Fruit fly (Drosophila melanogaster) whole organism, adult: ENCODE measurements around the gene Eaf6.
A peak's percentile ranks its signal among the peaks of the same experiment; 100 is the strongest.

ENCODE experiments used
- CG11617 ChIP-seq: fragments of 200-800 bp; sonication (Bioruptor generic); optimal IDR thresholded peaks from 2 replicates; lab custom pipeline; 2017; ENCODE audit warnings: mild to moderate bottlenecking, missing biosample characterization, missing genetic modification reagents, missing genetic modification characterization
- CG12768 ChIP-seq: fragments of 200-800 bp; sonication (Bioruptor generic); optimal IDR thresholded peaks from 2 replicates; lab custom pipeline; 2017; ENCODE audit warnings: missing biosample characterization, missing genetic modification characterization, mild to moderate bottlenecking, moderate library complexity, missing genetic modification reagents
- CG1620 ChIP-seq: fragments of 200-800 bp; sonication (Bioruptor generic); optimal IDR thresholded peaks from 2 replicates; lab custom pipeline; 2016; ENCODE audit warnings: missing biosample characterization, missing genetic modification characterization
- CG5204 ChIP-seq: fragments of 200-800 bp; sonication (Bioruptor generic); optimal IDR thresholded peaks from 2 replicates; lab custom pipeline; 2016; ENCODE audit warnings: missing biosample characterization, missing genetic modification characterization
- CG7045 ChIP-seq: fragments of 200-800 bp; sonication (Bioruptor generic); optimal IDR thresholded peaks from 2 replicates; lab custom pipeline; 2017; ENCODE audit warnings: missing biosample characterization, mild to moderate bottlenecking, missing genetic modification characterization
- Clk ChIP-seq: fragments of 200-800 bp; sonication (Bioruptor generic); optimal IDR thresholded peaks from 2 replicates; lab custom pipeline; 2017; ENCODE audit warnings: missing biosample characterization, missing genetic modification characterization
- Crg-1 ChIP-seq: fragments of 200-800 bp; sonication (Bioruptor generic); optimal IDR thresholded peaks from 2 replicates; lab custom pipeline; 2016; ENCODE audit warnings: missing biosample characterization, missing genetic modification characterization
- Hr96 ChIP-seq: fragments of 200-800 bp; sonication (Bioruptor generic); optimal IDR thresholded peaks from 2 replicates; lab custom pipeline; 2016; ENCODE audit warnings: missing biosample characterization, missing genetic modification characterization
- Mnt ChIP-seq: fragments of 200-800 bp; sonication (Bioruptor generic); optimal IDR thresholded peaks from 2 replicates; lab custom pipeline; 2016; ENCODE audit warnings: missing biosample characterization, mild to moderate bottlenecking, missing genetic modification characterization
- cic ChIP-seq: fragments of 200-800 bp; sonication (Bioruptor generic); optimal IDR thresholded peaks from 2 replicates; lab custom pipeline; 2017; ENCODE audit warnings: missing biosample characterization, mild to moderate bottlenecking, missing genetic modification characterization, moderate library complexity
- kay ChIP-seq: fragments of 200-800 bp; sonication (Bioruptor generic); peaks from one replicate; lab custom pipeline; 2016; ENCODE audit warnings: missing biosample characterization, missing genetic modification characterization, borderline replicate concordance
- ovo ChIP-seq: fragments of 200-800 bp; sonication (Bioruptor generic); optimal IDR thresholded peaks from 2 replicates; lab custom pipeline; 2016; ENCODE audit warnings: missing biosample characterization, missing genetic modification characterization
- tj ChIP-seq: fragments of 200-800 bp; sonication (Bioruptor generic); optimal IDR thresholded peaks from 3 replicates; lab custom pipeline; 2017; ENCODE audit warnings: missing biosample characterization, mild to moderate bottlenecking, missing genetic modification characterization, moderate library complexity

- TF ChIP-seq CG5204 (GFP tag; lab: Kevin White, UChicago) (no peak), Clk (GFP tag; lab: Kevin White, UChicago) (no peak), CG1620 (GFP tag; lab: Kevin White, UChicago) (no peak), Hr96 (GFP tag; lab: Kevin White, UChicago) (no peak), Mnt (GFP tag; lab: Kevin White, UChicago) (no peak), cic (GFP tag; lab: Kevin White, UChicago) (no peak), ovo (GFP tag; lab: Kevin White, UChicago) (no peak), CG7045 (GFP tag; lab: Kevin White, UChicago) (no peak), kay (peak; percentile 32), tj (GFP tag; lab: Kevin White, UChicago) (no peak), CG12768 (GFP tag; lab: Kevin White, UChicago) (no peak), CG11617 (GFP tag; lab: Kevin White, UChicago) (no peak), Crg-1 (GFP tag; lab: Kevin White, UChicago) (no peak)
Measured at dm6 chr3L:5562584-5562983, 45.5 kb downstream of the Eaf6 start.
